Fruit fly (Drosophila melanogaster) whole organism, embryonic: ENCODE data around the gene Vps8.

Experiments used
- Atf-2 ChIP-seq: fragments of 200-800 bp; sonication (Bioruptor generic); optimal IDR thresholded peaks from 2 replicates; lab custom pipeline; 2016; ENCODE audit warnings: missing biosample characterization, missing genetic modification characterization
- BtbVII ChIP-seq: fragments of 200-800 bp; sonication (Bioruptor generic); optimal IDR thresholded peaks from 3 replicates; lab custom pipeline; 2017; ENCODE audit warnings: missing biosample characterization, mild to moderate bottlenecking, missing genetic modification characterization
- Bteb2 ChIP-seq: fragments of 200-800 bp; sonication (Bioruptor generic); optimal IDR thresholded peaks from 2 replicates; lab custom pipeline; 2016; ENCODE audit warnings: missing biosample characterization, missing genetic modification characterization
- CG10209 ChIP-seq: fragments of 200-800 bp; sonication (Bioruptor generic); optimal IDR thresholded peaks from 3 replicates; lab custom pipeline; 2017; ENCODE audit warnings: missing biosample characterization, mild to moderate bottlenecking, missing genetic modification characterization, missing genetic modification reagents
- CG10979 ChIP-seq: fragments of 200-800 bp; sonication (Bioruptor generic); optimal IDR thresholded peaks from 2 replicates; lab custom pipeline; 2018; ENCODE audit warnings: missing biosample characterization, mild to moderate bottlenecking, missing genetic modification characterization, moderate library complexity
- CG11085 ChIP-seq: fragments of 200-800 bp; sonication (Bioruptor generic); IDR thresholded peaks from 2 replicates; pipeline ENCODE4 v1.3.6; 2022; ENCODE audit warnings: missing biosample characterization, missing genetic modification characterization
- CG12391 ChIP-seq: fragments of 200-800 bp; sonication (Bioruptor generic); optimal IDR thresholded peaks from 3 replicates; lab custom pipeline; 2018; ENCODE audit warnings: missing biosample characterization, mild to moderate bottlenecking, missing genetic modification characterization, moderate library complexity
- CG12659 ChIP-seq: fragments of 200-800 bp; sonication (Bioruptor generic); optimal IDR thresholded peaks from 3 replicates; lab custom pipeline; 2017; ENCODE audit warnings: mild to moderate bottlenecking, missing biosample characterization, missing genetic modification reagents, missing genetic modification characterization
- CG13287 ChIP-seq: fragments of 200-800 bp; sonication (Bioruptor generic); IDR thresholded peaks from 2 replicates; pipeline ENCODE4 v1.3.6; 2022; ENCODE audit warnings: missing biosample characterization, missing genetic modification characterization; ENCODE audit not compliant: partially characterized antibody
- CG15073 ChIP-seq: fragments of 200-800 bp; sonication (Bioruptor generic); optimal IDR thresholded peaks from 2 replicates; lab custom pipeline; 2016; ENCODE audit warnings: missing biosample characterization, missing genetic modification characterization
- CG17802 ChIP-seq: fragments of 200-800 bp; sonication (Bioruptor generic); optimal IDR thresholded peaks from 2 replicates; lab custom pipeline; 2018; ENCODE audit warnings: missing biosample characterization, mild to moderate bottlenecking, missing genetic modification characterization, moderate library complexity
- CG3065 ChIP-seq: fragments of 200-800 bp; sonication (Bioruptor generic); optimal IDR thresholded peaks from 2 replicates; lab custom pipeline; 2016; ENCODE audit warnings: missing biosample characterization, missing genetic modification characterization
- CG32532 ChIP-seq: fragments of 200-800 bp; sonication (Bioruptor generic); IDR thresholded peaks from 2 replicates; pipeline ENCODE4 v1.3.6; 2022; ENCODE audit warnings: missing biosample characterization, missing genetic modification characterization
- CG3407 ChIP-seq: fragments of 200-800 bp; sonication (Bioruptor generic); optimal IDR thresholded peaks from 2 replicates; lab custom pipeline; 2018; ENCODE audit warnings: missing biosample characterization, mild to moderate bottlenecking, missing genetic modification characterization
- CG3838 ChIP-seq: fragments of 200-800 bp; sonication (Bioruptor generic); optimal IDR thresholded peaks from 3 replicates; lab custom pipeline; 2016; ENCODE audit warnings: missing biosample characterization, missing genetic modification characterization
- CG6813 ChIP-seq: fragments of 200-800 bp; sonication (Bioruptor generic); optimal IDR thresholded peaks from 2 replicates; lab custom pipeline; 2017; ENCODE audit warnings: missing biosample characterization, missing genetic modification characterization, mild to moderate bottlenecking, moderate library complexity, missing genetic modification reagents
- CG8290 ChIP-seq, 3 experiments: fragments of 200-800 bp; sonication (Bioruptor generic); optimal IDR thresholded peaks; 2 replicates each; lab custom pipeline; 2016 to 2019; ENCODE audit warnings: missing biosample characterization in 3 of 3, missing genetic modification characterization in 3 of 3, mild to moderate bottlenecking in 2 of 3, moderate library complexity in 1 of 3
- CG9797 ChIP-seq: fragments of 200-800 bp; sonication (Bioruptor generic); optimal IDR thresholded peaks from 3 replicates; lab custom pipeline; 2018; ENCODE audit warnings: missing biosample characterization, mild to moderate bottlenecking, missing genetic modification characterization
- D19A ChIP-seq: fragments of 200-800 bp; optimal IDR thresholded peaks from 3 replicates; lab custom pipeline; 2019; ENCODE audit warnings: missing biosample characterization, mild to moderate bottlenecking, missing genetic modification characterization, moderate library complexity
- Drgx ChIP-seq: fragments of 200-800 bp; sonication (Bioruptor generic); IDR thresholded peaks from 2 replicates; pipeline ENCODE4 v1.3.6; 2022; ENCODE audit warnings: missing biosample characterization, missing genetic modification characterization
- Elba2 ChIP-seq: fragments of 200-800 bp; sonication (Bioruptor generic); optimal IDR thresholded peaks from 3 replicates; lab custom pipeline; 2016; ENCODE audit warnings: missing biosample characterization, missing genetic modification characterization
- Meics ChIP-seq: fragments of 200-800 bp; sonication (Bioruptor generic); optimal IDR thresholded peaks from 2 replicates; lab custom pipeline; 2017; ENCODE audit warnings: missing biosample characterization, mild to moderate bottlenecking, missing genetic modification characterization
- NC2β ChIP-seq: fragments of 200-800 bp; sonication (Bioruptor generic); optimal IDR thresholded peaks from 2 replicates; lab custom pipeline; 2016; ENCODE audit warnings: missing biosample characterization, missing genetic modification characterization
- NFAT ChIP-seq: fragments of 200-800 bp; sonication (Bioruptor generic); IDR thresholded peaks from 2 replicates; pipeline ENCODE4 v1.3.6; 2022; ENCODE audit warnings: missing biosample characterization, missing genetic modification characterization
- Sry-β ChIP-seq: fragments of 200-800 bp; sonication (Bioruptor generic); optimal IDR thresholded peaks from 2 replicates; lab custom pipeline; 2018; ENCODE audit warnings: missing biosample characterization, mild to moderate bottlenecking, missing genetic modification characterization, moderate library complexity
- ab ChIP-seq: fragments of 200-800 bp; sonication (Bioruptor generic); optimal IDR thresholded peaks from 2 replicates; lab custom pipeline; 2016; ENCODE audit warnings: missing biosample characterization, missing genetic modification characterization
- az2 ChIP-seq: fragments of 200-800 bp; sonication (Bioruptor generic); optimal IDR thresholded peaks from 3 replicates; lab custom pipeline; 2016; ENCODE audit warnings: missing biosample characterization, missing genetic modification characterization
- bowl ChIP-seq: fragments of 200-800 bp; sonication (Bioruptor generic); IDR thresholded peaks from 2 replicates; pipeline ENCODE4 v1.3.6; 2022; ENCODE audit warnings: missing biosample characterization, missing genetic modification characterization
- btn ChIP-seq: fragments of 200-800 bp; sonication (Bioruptor generic); optimal IDR thresholded peaks from 2 replicates; lab custom pipeline; 2016; ENCODE audit warnings: missing biosample characterization, missing genetic modification characterization
- cas ChIP-seq: fragments of 200-800 bp; sonication (Bioruptor generic); IDR thresholded peaks from 2 replicates; pipeline ENCODE4 v1.3.6; 2022; ENCODE audit warnings: missing biosample characterization, missing genetic modification characterization
- chn ChIP-seq: fragments of 200-800 bp; sonication (Bioruptor generic); optimal IDR thresholded peaks from 2 replicates; lab custom pipeline; 2016; ENCODE audit warnings: missing biosample characterization, missing genetic modification characterization
- crp ChIP-seq, 2 experiments: fragments of 200-800 bp; sonication (Bioruptor generic); optimal IDR thresholded peaks; 2 replicates in 1 of 2; 3 replicates in 1 of 2; lab custom pipeline; 2017; ENCODE audit warnings: missing biosample characterization in 2 of 2, missing genetic modification characterization in 2 of 2, mild to moderate bottlenecking in 1 of 2, moderate library complexity in 1 of 2
- dmrt11E ChIP-seq: fragments of 200-800 bp; sonication (Bioruptor generic); optimal IDR thresholded peaks from 3 replicates; lab custom pipeline; 2018; ENCODE audit warnings: missing biosample characterization, mild to moderate bottlenecking, missing genetic modification characterization, moderate library complexity
- dmrt99B ChIP-seq: fragments of 200-800 bp; sonication (Bioruptor generic); optimal IDR thresholded peaks from 2 replicates; lab custom pipeline; 2018; ENCODE audit warnings: missing biosample characterization, mild to moderate bottlenecking, missing genetic modification characterization, moderate library complexity
- dpn ChIP-seq, 2 experiments: fragments of 200-800 bp; sonication (Bioruptor generic); optimal IDR thresholded peaks; 3 replicates each; lab custom pipeline; 2016; ENCODE audit warnings: missing biosample characterization in 2 of 2, missing genetic modification characterization in 2 of 2
- eve ChIP-seq, 2 experiments: fragments of >200 bp; optimal IDR thresholded peaks; 2 replicates each; lab custom pipeline; 2017; ENCODE audit warnings: missing biosample characterization in 2 of 2, missing genetic modification characterization in 2 of 2
- ham ChIP-seq: fragments of 200-800 bp; sonication (Bioruptor generic); IDR thresholded peaks from 2 replicates; pipeline ENCODE4 v1.3.6; 2022; ENCODE audit warnings: missing biosample characterization, missing genetic modification characterization
- jigr1 ChIP-seq: fragments of 200-800 bp; sonication (Bioruptor generic); IDR thresholded peaks from 3 replicates; pipeline ENCODE4 v1.3.6; 2022; ENCODE audit warnings: missing biosample characterization, missing genetic modification characterization
- nau ChIP-seq: fragments of 200-800 bp; sonication (Bioruptor generic); optimal IDR thresholded peaks from 3 replicates; lab custom pipeline; 2017; ENCODE audit warnings: missing biosample characterization, mild to moderate bottlenecking, missing genetic modification characterization, missing genetic modification reagents
- odd ChIP-seq: fragments of 200-800 bp; sonication (Bioruptor generic); optimal IDR thresholded peaks from 2 replicates; lab custom pipeline; 2017; ENCODE audit warnings: missing biosample characterization, mild to moderate bottlenecking, missing genetic modification characterization
- org-1 ChIP-seq: fragments of 200-800 bp; sonication (Bioruptor generic); optimal IDR thresholded peaks from 2 replicates; lab custom pipeline; 2017; ENCODE audit warnings: missing biosample characterization, missing genetic modification characterization
- pho ChIP-seq: fragments of 200-800 bp; sonication (Bioruptor generic); optimal IDR thresholded peaks from 2 replicates; lab custom pipeline; 2016; ENCODE audit warnings: missing biosample characterization, missing genetic modification characterization
- prd ChIP-seq, 3 experiments: fragments of >200 bp in 2 of 3; fragments of 200-800 bp in 1 of 3; sonication (Bioruptor generic) in 1 of 3; optimal IDR thresholded peaks in 2 of 3; IDR thresholded peaks in 1 of 3; 2 replicates in 2 of 3; 3 replicates in 1 of 3; pipeline versions ENCODE4 v1.3.6 to Lab custom; 2017 to 2022; ENCODE audit warnings: missing biosample characterization in 1 of 3, missing genetic modification characterization in 1 of 3
- scrt ChIP-seq: fragments of 200-800 bp; sonication (Bioruptor generic); optimal IDR thresholded peaks from 2 replicates; lab custom pipeline; 2018; ENCODE audit warnings: missing biosample characterization, mild to moderate bottlenecking, missing genetic modification characterization, moderate library complexity
- tll ChIP-seq, 2 experiments: fragments of 200-800 bp in 1 of 2; fragments of >200 bp in 1 of 2; sonication (Bioruptor generic) in 1 of 2; optimal IDR thresholded peaks; 2 replicates each; lab custom pipeline; 2017 to 2019; ENCODE audit warnings: missing biosample characterization in 2 of 2, missing genetic modification characterization in 2 of 2, mild to moderate bottlenecking in 1 of 2, moderate library complexity in 1 of 2
- toy ChIP-seq: fragments of 200-800 bp; sonication (Bioruptor generic); IDR thresholded peaks from 2 replicates; pipeline ENCODE4 v1.3.6; 2022; ENCODE audit warnings: missing biosample characterization, missing genetic modification characterization
- z ChIP-seq: fragments of 200-800 bp; sonication (Bioruptor generic); IDR thresholded peaks from 3 replicates; pipeline ENCODE4 v1.3.6; 2022; ENCODE audit warnings: missing biosample characterization, missing genetic modification characterization
- zf30C ChIP-seq: fragments of 200-800 bp; sonication (Bioruptor generic); optimal IDR thresholded peaks from 3 replicates; lab custom pipeline; 2018; ENCODE audit warnings: missing biosample characterization, mild to moderate bottlenecking, missing genetic modification characterization
- zfh2 ChIP-seq: fragments of 200-800 bp; sonication (Bioruptor generic); optimal IDR thresholded peaks from 2 replicates; lab custom pipeline; 2016; ENCODE audit warnings: missing biosample characterization, missing genetic modification characterization

The Vps8 gene

DNA sequence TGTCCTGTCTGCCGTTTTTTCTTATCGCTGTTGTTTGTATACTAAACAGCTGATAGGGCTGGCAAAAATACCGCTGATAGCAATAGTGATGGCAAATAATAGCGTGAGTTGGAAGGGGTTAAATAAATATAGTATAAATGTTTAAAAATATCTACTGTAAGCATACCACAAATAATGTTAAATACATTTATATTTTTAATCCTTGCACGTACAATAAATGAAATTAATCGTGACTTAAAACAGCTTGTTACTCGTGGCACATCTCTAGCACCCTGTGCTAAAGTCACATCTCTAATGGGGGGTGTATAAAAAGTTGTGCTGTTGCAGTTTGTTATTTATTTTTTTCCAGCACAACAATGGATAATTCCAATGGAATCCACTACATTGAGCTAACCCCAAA lies 6.7 kb downstream of the Vps8 start, which contains the start of the genes CG10147 and Bulli (continued):
- TF ChIP-seq CG6813 (GFP tag; lab: Kevin White, UChicago) (peak; percentile 92), zf30C (GFP tag; lab: Kevin White, UChicago) (no peak), tll (GFP tag; optimal IDR thresholded peaks at IDR 0.05; lab: Kevin White, UChicago) (peak; percentile 38 to 82), CG3407 (GFP tag; lab: Kevin White, UChicago) (peak; percentile 87), jigr1 (peak; percentile 96), Sry-β (peak; percentile 74), eve (GFP tag; optimal IDR thresholded peaks at IDR 0.05; lab: Kevin White, UChicago) (no peak), CG3838 (GFP tag; lab: Kevin White, UChicago) (peak; percentile 92), ham (GFP tag; lab: Robert Waterston, UW) (peak; percentile 94), nau (GFP tag; lab: Kevin White, UChicago) (peak; percentile 88), CG12659 (peak; percentile 97), D19A (tag; lab: Kevin White, UChicago) (peak; percentile 91), CG3065 (GFP tag; lab: Kevin White, UChicago) (peak; percentile 95), dmrt99B (tag; lab: Kevin White, UChicago) (peak; percentile 94), CG11085 (GFP tag; lab: Robert Waterston, UW) (peak; percentile 97), dmrt11E (tag; lab: Kevin White, UChicago) (peak; percentile 99), CG32532 (GFP tag; lab: Robert Waterston, UW) (peak; percentile 98), Elba2 (GFP tag; lab: Kevin White, UChicago) (peak; percentile 90), Meics (GFP tag; lab: Kevin White, UChicago) (peak; percentile 95), BtbVII (peak; percentile 91), org-1 (GFP tag; lab: Kevin White, UChicago) (peak; percentile 82), Drgx (GFP tag; lab: Robert Waterston, UW) (peak; percentile 92), dpn (GFP tag; optimal IDR thresholded peaks at IDR 0.05; lab: Kevin White, UChicago) (peak; percentile 96 to 99), bowl (peak; percentile 92), CG10979 (peak; percentile 97), CG12391 (tag; lab: Kevin White, UChicago) (peak; percentile 99), cas (peak; percentile 96), crp (GFP tag; optimal IDR thresholded peaks at IDR 0.05; lab: Kevin White, UChicago) (peak; percentile 95 to 99), NC2β (peak; percentile 91), NFAT (GFP tag; lab: Robert Waterston, UW) (peak; percentile 99), CG9797 (GFP tag; lab: Kevin White, UChicago) (peak; percentile 52), CG17802 (peak; percentile 88), ab (GFP tag; lab: Kevin White, UChicago) (peak; percentile 92), chn (GFP tag; lab: Kevin White, UChicago) (peak; percentile 98), CG13287 (GFP tag; lab: Robert Waterston, UW) (peak; percentile 96), CG15073 (GFP tag; lab: Kevin White, UChicago) (peak; percentile 85), Bteb2 (peak; percentile 95), scrt (peak; percentile 87), CG10209 (GFP tag; lab: Kevin White, UChicago) (peak; percentile 98), pho (GFP tag; lab: Kevin White, UChicago) (peak; percentile 95), Atf-2 (GFP tag; lab: Kevin White, UChicago) (peak; percentile 89), z (GFP tag; lab: Robert Waterston, UW) (peak; percentile 58; the same call in 2 of the 3 replicates), btn (GFP tag; lab: Kevin White, UChicago) (peak; percentile 54), zfh2 (GFP tag; lab: Kevin White, UChicago) (peak; percentile 94), toy (GFP tag; lab: Robert Waterston, UW) (peak; percentile 91), odd (GFP tag; lab: Kevin White, UChicago) (peak; percentile 88), prd (optimal IDR thresholded peaks at IDR 0.05; lab: Kevin White, UChicago) (no peak), prd (GFP tag; IDR thresholded peaks at IDR 0.05; lab: Robert Waterston, UW) (peak; percentile 99), CG8290 (GFP tag; optimal IDR thresholded peaks at IDR 0.05; lab: Kevin White, UChicago) (peak; percentile 99), CG8290 (tag; optimal IDR thresholded peaks at IDR 0.05; lab: Kevin White, UChicago) (peak; percentile 93 to 96), az2 (GFP tag; lab: Kevin White, UChicago) (peak; percentile 98)
